Worm (Caenorhabditis elegans): ENCODE measurements around the gene idpa-1.
"Not testable (repeated sequence)": the region's sequence is repeated elsewhere in the genome, so short reads cannot be mapped to it uniquely, and the experiment has no call there.

Gene idpa-1

DNA sequence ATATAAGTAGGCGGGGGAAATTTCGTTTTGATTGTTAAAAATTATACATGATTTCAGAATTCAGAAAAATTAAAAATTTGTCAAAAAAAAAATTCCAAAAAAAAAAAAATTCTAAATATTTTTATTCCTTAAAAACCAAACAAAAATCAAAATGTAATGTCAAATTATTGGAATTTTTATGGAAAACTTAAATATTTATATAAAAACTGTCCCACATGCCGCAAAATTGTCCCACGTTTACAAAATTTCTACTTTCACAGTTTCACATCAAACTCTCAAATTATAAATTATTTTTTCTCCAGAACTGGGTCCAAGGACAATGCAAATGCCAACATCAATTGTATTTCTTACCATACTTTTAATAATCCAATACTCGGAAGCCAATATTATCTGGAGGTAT, 9.6 kb downstream of the idpa-1 start, which contains the start of gene F56F11.1:
TSS of gene F56F11.1 (plus strand) at position 301 of the 400 bp plus-strand sequence.
- TF ChIP-seq dpl-1 (GFP tag; optimal IDR thresholded peaks at IDR 0.05) (no peak), madf-6 (GFP tag; IDR thresholded peaks at IDR 0.05) (no peak), ztf-6 (GFP tag; IDR thresholded peaks at IDR 0.05) (no peak), snpc-4 (GFP tag; optimal IDR thresholded peaks at IDR 0.05) (no peak), snpc-4 (tag; optimal IDR thresholded peaks at IDR 0.05) (no peak), lin-54 (GFP tag; optimal IDR thresholded peaks at IDR 0.05) (no peak)

DNA sequence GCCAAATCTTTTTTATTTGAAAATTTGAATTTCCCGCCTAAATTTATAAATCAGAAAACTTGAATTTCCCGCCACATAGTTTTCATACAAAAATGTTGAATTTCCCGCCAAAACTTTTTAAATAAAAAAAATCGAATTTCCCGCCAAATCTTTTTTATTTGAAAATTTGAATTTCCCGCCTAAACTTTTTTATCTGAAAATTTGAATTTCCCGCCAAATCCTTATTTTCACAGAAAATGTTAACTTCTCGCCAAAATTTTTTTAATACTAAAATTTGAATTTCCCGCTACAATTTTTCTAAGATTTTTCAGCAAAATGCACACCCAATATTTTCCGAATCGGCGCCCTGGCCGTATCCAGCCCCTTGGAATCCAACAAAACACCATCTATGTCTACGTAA, 19.0 kb downstream of the idpa-1 start, which contains the start of gene F56F11.2:
TSS of gene F56F11.2 (plus strand) at position 301 of the 400 bp plus-strand sequence.
- not testable (repeated sequence) for TF ChIP-seq Y95B8A.8 (GFP tag; IDR thresholded peaks at IDR 0.05); ztf-25 (GFP tag; IDR thresholded peaks at IDR 0.05); unc-62 (GFP tag; optimal IDR thresholded peaks at IDR 0.05)

DNA sequence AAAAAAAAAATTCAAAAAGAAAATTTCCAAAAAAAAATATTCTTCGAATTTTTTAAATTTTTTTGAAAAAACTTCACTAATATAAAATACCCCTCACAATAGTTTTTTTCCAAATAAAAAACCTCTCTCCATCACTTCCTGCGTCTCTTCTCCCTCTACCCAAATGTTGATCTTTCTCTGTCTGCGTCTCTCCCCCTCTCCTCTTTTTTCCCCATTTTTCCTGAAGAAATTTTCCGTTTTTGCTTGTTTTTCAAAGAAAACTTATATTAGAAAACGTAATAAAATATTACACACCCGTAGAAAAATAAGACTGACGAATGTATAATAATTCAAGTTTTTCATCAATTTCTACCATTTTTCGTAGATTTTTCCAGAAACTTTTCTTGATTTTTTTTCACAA, 19.9 kb downstream of the idpa-1 start:
- TF ChIP-seq cebp-1 (GFP tag; IDR thresholded peaks at IDR 0.05) (no peak), cebp-1 (tag; optimal IDR thresholded peaks at IDR 0.05) (peak; percentile 2), madf-3 (GFP tag; IDR thresholded peaks at IDR 0.05) (no peak), hmg-1.2 (GFP tag; IDR thresholded peaks at IDR 0.05) (peak; percentile 64; the same call in 1 of the 2 replicates)

- TF ChIP-seq ztf-6 (GFP tag; IDR thresholded peaks at IDR 0.05) (no peak), attf-6 (GFP tag; IDR thresholded peaks at IDR 0.05) (no peak), F23B12.7 (tag; optimal IDR thresholded peaks at IDR 0.05; ENCODE audit: insufficient read depth) (no peak), attf-5 (GFP tag; optimal IDR thresholded peaks at IDR 0.05) (no peak), nhr-120 (GFP tag; IDR thresholded peaks at IDR 0.05) (no peak), F39B2.1 (GFP tag; IDR thresholded peaks at IDR 0.05) (no peak), madf-10 (tag; optimal IDR thresholded peaks at IDR 0.05) (no peak), sptf-2 (GFP tag; optimal IDR thresholded peaks at IDR 0.05) (no peak), lin-26 (GFP tag; IDR thresholded peaks at IDR 0.05) (no peak), aptf-2 (GFP tag; conservative IDR thresholded peaks at IDR 0.05) (no peak), egl-44 (GFP tag; IDR thresholded peaks at IDR 0.05) (no peak), let-526 (GFP tag; IDR thresholded peaks at IDR 0.05) (no peak), ceh-58 (GFP tag; IDR thresholded peaks at IDR 0.05) (no peak), K12H6.12 (tag; optimal IDR thresholded peaks at IDR 0.05) (no peak), pbrm-1 (GFP tag; IDR thresholded peaks at IDR 0.05) (peak; percentile 40; the same call in 1 of the 2 replicates), ceh-27 (GFP tag; optimal IDR thresholded peaks at IDR 0.05) (no peak), ztf-22 (GFP tag; optimal IDR thresholded peaks at IDR 0.05) (no peak), chd-7 (tag; optimal IDR thresholded peaks at IDR 0.05) (no peak), zim-3 (tag; optimal IDR thresholded peaks at IDR 0.05) (no peak), nfyb-1 (GFP tag; IDR thresholded peaks at IDR 0.05) (no peak), lir-1 (GFP tag; conservative IDR thresholded peaks at IDR 0.05) (no peak), hrde-1 (tag; optimal IDR thresholded peaks at IDR 0.05; ENCODE audit: borderline replicate concordance) (no peak), ceh-79 (tag; optimal IDR thresholded peaks at IDR 0.05) (no peak), cebp-1 (GFP tag; IDR thresholded peaks at IDR 0.05) (no peak), cebp-1 (tag; optimal IDR thresholded peaks at IDR 0.05) (no peak), F33H1.4 (GFP tag; IDR thresholded peaks at IDR 0.05) (peak; percentile 50), F49E8.2 (tag; optimal IDR thresholded peaks at IDR 0.05; ENCODE audit: insufficient read depth) (no peak), him-1 (tag; optimal IDR thresholded peaks at IDR 0.05) (no peak), ekl-4 (GFP tag; IDR thresholded peaks at IDR 0.05) (no peak), lsl-1 (GFP tag; optimal IDR thresholded peaks at IDR 0.05) (peak; percentile 19), gei-17 (GFP tag; optimal IDR thresholded peaks at IDR 0.05) (no peak), T26A5.8 (tag; optimal IDR thresholded peaks at IDR 0.05) (no peak), C06A6.2 (GFP tag; conservative IDR thresholded peaks at IDR 0.05) (no peak), mcd-1 (GFP tag; IDR thresholded peaks at IDR 0.05) (peak; percentile 43), madf-3 (GFP tag; IDR thresholded peaks at IDR 0.05) (no peak)
Measured at ce11 chrIII:2879703-2880102, 21.3 kb downstream of the idpa-1 start.

All from whole organism, young adult.